Fruit fly (Drosophila melanogaster): ENCODE results near the gene CG15601.

The CG15601 gene

DNA sequence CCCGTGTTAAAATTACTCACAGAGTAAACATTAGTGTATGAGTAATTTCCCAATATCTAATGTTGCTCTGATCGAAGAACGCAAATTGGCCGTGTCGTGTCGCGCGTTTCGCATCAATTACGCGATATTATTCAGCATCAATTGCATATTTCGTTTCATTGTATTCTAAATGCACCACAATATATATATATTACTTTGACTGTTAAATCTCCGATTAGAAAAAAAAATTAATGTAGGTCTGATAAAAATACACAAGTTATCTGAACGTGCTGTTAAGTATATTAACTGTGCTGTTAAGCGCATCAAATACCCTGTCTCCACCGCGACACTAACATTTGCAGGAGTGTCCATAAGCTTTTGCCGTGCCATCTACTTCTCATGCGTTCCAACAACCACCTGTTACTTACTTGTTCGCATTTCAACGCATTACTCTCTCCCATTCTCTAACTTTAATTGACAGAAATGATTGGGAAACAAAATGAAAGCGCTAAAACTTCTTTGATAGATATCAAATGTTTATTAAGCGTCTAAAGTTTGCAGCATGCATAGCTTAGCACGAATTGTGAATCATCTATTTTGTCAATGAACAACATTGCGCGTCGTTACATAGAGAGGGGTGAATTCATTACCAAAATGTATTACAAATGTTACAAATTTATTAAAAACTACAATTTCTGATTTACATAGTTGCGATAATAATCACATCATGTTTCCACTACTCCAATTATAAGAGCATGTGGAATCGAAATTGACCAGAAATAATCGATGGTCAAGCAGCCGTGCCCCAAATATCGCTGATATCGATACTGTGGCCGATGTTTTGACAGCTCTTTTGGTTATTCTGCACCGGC is 50.2 kb downstream of the CG15601 start, which contains the start of the genes Graf and mRpL3 (continued):
- TF ChIP-seq nerfin-2 (GFP tag; IDR thresholded peaks at IDR 0.05; ENCODE audit: partially characterized antibody) (peak; percentile 92), CG14050 (GFP tag; IDR thresholded peaks at IDR 0.05) (no peak), CG13894 (tag; optimal IDR thresholded peaks at IDR 0.05) (no peak), Pdp1 (GFP tag; optimal IDR thresholded peaks at IDR 0.05) (no peak), her (GFP tag; optimal IDR thresholded peaks at IDR 0.05) (no peak), ab (GFP tag; optimal IDR thresholded peaks at IDR 0.05) (no peak), CG34224 (GFP tag; IDR thresholded peaks at IDR 0.05; ENCODE audit: partially characterized antibody) (peak; percentile 87), shn (GFP tag; optimal IDR thresholded peaks at IDR 0.05) (no peak), ERR (GFP tag; optimal IDR thresholded peaks at IDR 0.05) (no peak), NC2α (GFP tag; optimal IDR thresholded peaks at IDR 0.05) (no peak), CG1832 (GFP tag; optimal IDR thresholded peaks at IDR 0.05) (no peak), seq (GFP tag; IDR thresholded peaks at IDR 0.05) (no peak), Sry-β (GFP tag; optimal IDR thresholded peaks at IDR 0.05) (no peak), TFAM (GFP tag; optimal IDR thresholded peaks at IDR 0.05) (no peak), CG2875 (GFP tag; optimal IDR thresholded peaks at IDR 0.05) (no peak), Abd-B (GFP tag; optimal IDR thresholded peaks at IDR 0.05) (no peak), D19B (GFP tag; optimal IDR thresholded peaks at IDR 0.05) (no peak), CkIIα-i1 (GFP tag; IDR thresholded peaks at IDR 0.05) (no peak), tll (GFP tag; optimal IDR thresholded peaks at IDR 0.05) (peak in 1 of 2 experiments; percentile 2), CG7963 (GFP tag; IDR thresholded peaks at IDR 0.05; ENCODE audit: partially characterized antibody) (peak; percentile 91), Lpt (GFP tag; optimal IDR thresholded peaks at IDR 0.05) (no peak), croc (GFP tag; conservative IDR thresholded peaks at IDR 0.05) (no peak), lov (optimal IDR thresholded peaks at IDR 0.05) (no peak), lov (GFP tag; IDR thresholded peaks at IDR 0.05) (no peak), cad (GFP tag; optimal IDR thresholded peaks at IDR 0.05) (no peak), CG17385 (GFP tag; optimal IDR thresholded peaks at IDR 0.05) (no peak), unc-4 (GFP tag; IDR thresholded peaks at IDR 0.05; ENCODE audit: partially characterized antibody) (peak; percentile 80), dm (GFP tag; optimal IDR thresholded peaks at IDR 0.05) (peak; percentile 22), BtbVII (GFP tag; optimal IDR thresholded peaks at IDR 0.05) (no peak), gsb (GFP tag; IDR thresholded peaks at IDR 0.05) (no peak), vvl (GFP tag; IDR thresholded peaks at IDR 0.05) (no peak), luna (GFP tag; optimal IDR thresholded peaks at IDR 0.05) (no peak), zen (tag; optimal IDR thresholded peaks at IDR 0.05) (no peak), exex (tag; optimal IDR thresholded peaks at IDR 0.05) (peak; percentile 8), Antp (GFP tag; optimal IDR thresholded peaks at IDR 0.05) (no peak), CG13123 (GFP tag; optimal IDR thresholded peaks at IDR 0.05) (no peak), CrebB (tag; optimal IDR thresholded peaks at IDR 0.05) (no peak), sens-2 (GFP tag; IDR thresholded peaks at IDR 0.05) (no peak), ken (GFP tag; IDR thresholded peaks at IDR 0.05) (no peak), ftz-f1 (GFP tag; optimal IDR thresholded peaks at IDR 0.05) (no peak), CG3281 (GFP tag; optimal IDR thresholded peaks at IDR 0.05) (no peak), sd (tag; optimal IDR thresholded peaks at IDR 0.05) (no peak), Mes4 (GFP tag; optimal IDR thresholded peaks at IDR 0.05) (no peak), mirr (GFP tag; optimal IDR thresholded peaks at IDR 0.05) (no peak), Nf-YA (GFP tag; IDR thresholded peaks at IDR 0.05) (no peak), CG1603 (tag; optimal IDR thresholded peaks at IDR 0.05) (peak; percentile 33), Lim3 (GFP tag; IDR thresholded peaks at IDR 0.05) (no peak), Ada2b (GFP tag; IDR thresholded peaks at IDR 0.05) (no peak), CG1529 (GFP tag; optimal IDR thresholded peaks at IDR 0.05) (no peak), CG12744 (GFP tag; optimal IDR thresholded peaks at IDR 0.05) (no peak)

Measured in whole organism, embryonic.